Fruit fly (Drosophila melanogaster): ENCODE measurements around the gene MnM.

dm6 chr3L:3206263-3206662, 27.9 kb upstream of the MnM start, which contains the start of gene CG33160:
- TF ChIP-seq Myc (optimal IDR thresholded peaks at IDR 0.05) (no peak), ttk (optimal IDR thresholded peaks at IDR 0.05) (no peak), h (optimal IDR thresholded peaks at IDR 0.05) (no peak), psq (optimal IDR thresholded peaks at IDR 0.05) (no peak), Sin3A (optimal IDR thresholded peaks at IDR 0.05) (no peak), insv (optimal IDR thresholded peaks at IDR 0.05) (no peak)

All from Kc167 (cell line).